Fruit fly (Drosophila melanogaster): Measurements from ENCODE around the gene CG15784.
A peak's percentile ranks its signal among the peaks of the same experiment; 100 is the strongest.

The CG15784 gene

DNA sequence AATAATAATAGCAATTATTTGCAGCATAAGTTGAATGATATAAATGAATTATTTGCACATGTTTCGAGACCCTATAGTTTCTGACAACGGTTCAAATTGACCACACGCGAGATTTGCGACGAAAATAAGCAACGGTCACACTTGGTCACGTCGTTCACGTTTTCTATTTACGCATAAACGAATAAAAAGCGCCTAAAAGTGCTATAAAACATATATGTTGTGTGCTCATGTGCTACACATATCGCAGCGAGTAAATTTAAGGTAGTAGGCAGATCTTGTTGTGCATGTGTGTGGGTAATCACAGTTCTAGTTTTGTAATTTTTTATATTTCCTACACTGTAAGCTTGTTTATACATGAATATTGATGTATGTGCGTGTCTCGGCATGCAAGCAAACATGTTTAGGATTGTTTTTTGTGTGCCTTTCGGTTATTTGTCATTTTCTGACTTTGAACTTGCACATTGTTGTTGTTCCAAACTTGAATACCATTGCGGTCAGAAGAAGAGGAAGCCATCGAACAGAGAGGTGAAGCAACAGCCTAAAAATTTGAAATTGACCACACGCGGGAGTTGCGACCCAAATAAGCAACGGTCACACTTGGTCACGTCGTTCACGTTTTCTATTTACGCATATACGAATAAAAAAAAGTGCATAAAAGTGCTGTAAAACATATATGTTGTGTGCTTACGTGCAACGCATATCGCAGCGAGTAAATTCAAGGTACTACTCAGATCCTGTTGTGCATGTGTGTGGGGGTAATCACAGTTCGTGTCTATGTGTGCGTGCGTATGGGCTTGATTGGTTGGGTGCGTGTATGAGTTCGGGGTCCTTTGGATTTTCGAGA, 7.7 kb upstream of the CG15784 start, which contains the start of gene Usp16-45:
Gene Usp16-45, plus strand, starts transcription at position 127 of the 844 bp plus-strand sequence.
- TF ChIP-seq CG13624 (GFP tag; optimal IDR thresholded peaks at IDR 0.05) (peak; percentile 5), Sin3A (optimal IDR thresholded peaks at IDR 0.05) (peak; percentile 13), cwo (GFP tag; optimal IDR thresholded peaks at IDR 0.05) (peak; percentile 17), CG9797 (GFP tag; optimal IDR thresholded peaks at IDR 0.05) (peak; percentile 57), Side (GFP tag; optimal IDR thresholded peaks at IDR 0.05) (no peak), dmrt99B (tag; optimal IDR thresholded peaks at IDR 0.05) (no peak), Pdp1 (GFP tag; optimal IDR thresholded peaks at IDR 0.05) (peak in 1 of 2 experiments; percentile 2), CG17912 (GFP tag; optimal IDR thresholded peaks at IDR 0.05) (no peak), Nf-YB (GFP tag; optimal IDR thresholded peaks at IDR 0.05) (peak; percentile 30), amos (GFP tag; IDR thresholded peaks at IDR 0.05; ENCODE audit: partially characterized antibody) (peak; percentile 47), YL-1 (GFP tag; optimal IDR thresholded peaks at IDR 0.05) (peak; percentile 25), bcd (GFP tag; optimal IDR thresholded peaks at IDR 0.05) (no peak), MESR4 (GFP tag; optimal IDR thresholded peaks at IDR 0.05) (peak; percentile 96), Dp (GFP tag; optimal IDR thresholded peaks at IDR 0.05) (peak; percentile 71), CG13287 (GFP tag; IDR thresholded peaks at IDR 0.05; ENCODE audit: partially characterized antibody) (peak; percentile 32; the same call in 1 of the 2 replicates), Myb (GFP tag; optimal IDR thresholded peaks at IDR 0.05) (peak; percentile 38), pros (GFP tag; optimal IDR thresholded peaks at IDR 0.05) (no peak), Hmx (GFP tag; optimal IDR thresholded peaks at IDR 0.05) (no peak), E2f2 (GFP tag; IDR thresholded peaks at IDR 0.05) (peak; percentile 71), CG3995 (GFP tag; optimal IDR thresholded peaks at IDR 0.05) (peak; percentile 75), Dll (GFP tag; IDR thresholded peaks at IDR 0.05; ENCODE audit: partially characterized antibody) (0 out of 4 replicates have a peak, but pooled peaks have one; percentile 41), MBD-R2 (GFP tag; IDR thresholded peaks at IDR 0.05) (0 out of 2 replicates have a peak, but pooled peaks have one; percentile 14), mirr (GFP tag; optimal IDR thresholded peaks at IDR 0.05) (no peak), CG4820 (GFP tag; optimal IDR thresholded peaks at IDR 0.05) (peak; percentile 92), cg (GFP tag; optimal IDR thresholded peaks at IDR 0.05) (peak; percentile 68), hb (GFP tag; IDR thresholded peaks at IDR 0.05; ENCODE audit: partially characterized antibody) (no peak), CG12155 (GFP tag; optimal IDR thresholded peaks at IDR 0.05) (peak; percentile 14), slp2 (GFP tag; optimal IDR thresholded peaks at IDR 0.05) (no peak), D19A (tag; optimal IDR thresholded peaks at IDR 0.05) (no peak), unc-4 (GFP tag; IDR thresholded peaks at IDR 0.05; ENCODE audit: partially characterized antibody) (peak; percentile 39; the same call in 1 of the 2 replicates), BEAF-32 (GFP tag; optimal IDR thresholded peaks at IDR 0.05) (peak; percentile 63), aop (GFP tag; IDR thresholded peaks at IDR 0.05) (no peak), CG9437 (GFP tag; optimal IDR thresholded peaks at IDR 0.05) (peak; percentile 48), luna (GFP tag; optimal IDR thresholded peaks at IDR 0.05) (no peak), Xrp1 (GFP tag; IDR thresholded peaks at IDR 0.05) (no peak), corto (GFP tag; optimal IDR thresholded peaks at IDR 0.05) (no peak), Nf-YC (tag; optimal IDR thresholded peaks at IDR 0.05) (peak; percentile 40), CG2875 (GFP tag; optimal IDR thresholded peaks at IDR 0.05) (no peak), gfzf (GFP tag; optimal IDR thresholded peaks at IDR 0.05) (peak; percentile 66), slbo (GFP tag; IDR thresholded peaks at IDR 0.05) (peak; percentile 5; the same call in 1 of the 2 replicates), Sry-δ (GFP tag; optimal IDR thresholded peaks at IDR 0.05) (peak; percentile 30), zen2 (GFP tag; IDR thresholded peaks at IDR 0.05; ENCODE audit: partially characterized antibody) (no peak), Ravus (GFP tag; IDR thresholded peaks at IDR 0.05) (no peak), CG5180 (GFP tag; optimal IDR thresholded peaks at IDR 0.05) (peak; percentile 68), dm (GFP tag; optimal IDR thresholded peaks at IDR 0.05) (peak; percentile 6), CG15514 (GFP tag; optimal IDR thresholded peaks at IDR 0.05) (peak; percentile 34), pzg (GFP tag; optimal IDR thresholded peaks at IDR 0.05) (peak; percentile 34)
